Worm (Caenorhabditis elegans): ENCODE results near the gene gst-23.

- TF ChIP-seq egl-27 (tag; optimal IDR thresholded peaks at IDR 0.05) (no peak), nfya-1 (tag; optimal IDR thresholded peaks at IDR 0.05; ENCODE audit: insufficient read depth) (no peak), snpc-4 (tag; optimal IDR thresholded peaks at IDR 0.05) (no peak), nhr-77 (tag; optimal IDR thresholded peaks at IDR 0.05) (no peak)
These were observed 45.0 kb downstream of the gst-23 start for ce11 chrV:3288134-3288533.
